Worm (Caenorhabditis elegans) whole organism, L4 larva: ENCODE data around the gene dao-3.

Experiments used
- ama-1 ChIP-seq: fragments of 150-350 bp; optimal IDR thresholded peaks from 2 replicates; lab custom pipeline; 2014; ENCODE audit warnings: inconsistent platforms, mixed read lengths
- ceh-62 ChIP-seq: sonication (generic microtip); optimal IDR thresholded peaks from 2 replicates; lab custom pipeline; 2017; ENCODE audit warnings: missing biosample characterization, missing genetic modification characterization
- ceh-82 ChIP-seq: sonication (generic microtip); optimal IDR thresholded peaks from 2 replicates; lab custom pipeline; 2017; ENCODE audit warnings: missing biosample characterization, missing genetic modification characterization
- lin-13 ChIP-seq: fragments of 150-350 bp; optimal IDR thresholded peaks from 2 replicates; lab custom pipeline; 2014; ENCODE audit warnings: missing biosample characterization, missing genetic modification reagents, missing genetic modification characterization
- mxl-2 ChIP-seq: fragments of 200-800 bp; sonication (Bioruptor generic); conservative IDR thresholded peaks from 2 replicates; pipeline ENCODE4 v1.3.6; 2022; ENCODE audit warnings: missing genetic modification reagents, missing genetic modification characterization, missing compliant biosample characterization
- nhr-25 ChIP-seq: sonication (generic microtip); optimal IDR thresholded peaks from 2 replicates; lab custom pipeline; 2017; ENCODE audit warnings: missing genetic modification characterization, mild to moderate bottlenecking, missing compliant biosample characterization, antibody characterized with exemption, moderate library complexity, borderline replicate concordance; ENCODE audit not compliant: insufficient read depth
- pqm-1 ChIP-seq: sonication (generic microtip); optimal IDR thresholded peaks from 2 replicates; lab custom pipeline; 2017; ENCODE audit warnings: missing biosample characterization, missing genetic modification characterization
- unc-39 ChIP-seq: sonication (generic microtip); optimal IDR thresholded peaks from 2 replicates; lab custom pipeline; 2017; ENCODE audit warnings: missing biosample characterization, missing genetic modification characterization
- zag-1 ChIP-seq: fragments of 150-350 bp; optimal IDR thresholded peaks from 2 replicates; lab custom pipeline; 2014; ENCODE audit warnings: missing biosample characterization, missing genetic modification characterization

ce11 chrX:8089266-8089909, 3.0 kb upstream of the dao-3 start:
- TF ChIP-seq ceh-62 (tag; lab: Kevin White, UChicago) (no peak), ama-1 (lab: Kevin White, UChicago) (no peak), mxl-2 (GFP tag; lab: Robert Waterston, UW) (no peak), ceh-82 (tag; lab: Kevin White, UChicago) (no peak), zag-1 (tag; lab: Kevin White, UChicago) (no peak), unc-39 (tag; lab: Kevin White, UChicago) (no peak), pqm-1 (tag; lab: Kevin White, UChicago) (peak; percentile 52), lin-13 (no peak), nhr-25 (tag; lab: Kevin White, UChicago) (no peak)
